Worm (Caenorhabditis elegans) whole organism, early embryonic: Measurements from ENCODE around the gene C41C4.9.

Experiments
- B0310.2 ChIP-seq: sonication (generic microtip); optimal IDR thresholded peaks from 2 replicates; lab custom pipeline; 2016; ENCODE audit warnings: mild to moderate bottlenecking, missing genetic modification characterization, missing compliant biosample characterization
- ama-1 ChIP-seq: fragments of 150-350 bp; optimal IDR thresholded peaks from 2 replicates; lab custom pipeline; 2014
- ceh-36 ChIP-seq: sonication (generic microtip); optimal IDR thresholded peaks from 2 replicates; lab custom pipeline; 2016; ENCODE audit warnings: missing genetic modification characterization, inconsistent platforms, missing compliant biosample characterization
- ets-7 ChIP-seq: sonication (generic microtip); optimal IDR thresholded peaks from 2 replicates; lab custom pipeline; 2016; ENCODE audit warnings: missing genotype, missing genetic modification characterization, missing compliant biosample characterization
- flt-1 ChIP-seq: fragments of 200-800 bp; sonication (Bioruptor generic); IDR thresholded peaks from 2 replicates; pipeline ENCODE4 v1.3.6; 2022; ENCODE audit warnings: missing genetic modification characterization, missing compliant biosample characterization
- hmbx-1 ChIP-seq: sonication (generic microtip); optimal IDR thresholded peaks from 2 replicates; lab custom pipeline; 2016; ENCODE audit warnings: mild to moderate bottlenecking, missing genetic modification characterization, missing compliant biosample characterization
- hmg-4 ChIP-seq: fragments of 200-800 bp; sonication (Bioruptor generic); optimal IDR thresholded peaks from 2 replicates; lab custom pipeline; 2018; ENCODE audit warnings: mild to moderate bottlenecking, missing genetic modification characterization, missing compliant biosample characterization
- scrt-1 ChIP-seq: fragments of 200-800 bp; sonication (Bioruptor generic); IDR thresholded peaks from 2 replicates; pipeline ENCODE4 v1.3.6; 2022; ENCODE audit warnings: missing genetic modification characterization, missing compliant biosample characterization
- tbx-11 ChIP-seq: fragments of 200-800 bp; sonication (Bioruptor generic); IDR thresholded peaks from 2 replicates; pipeline ENCODE4 v1.3.6; 2022; ENCODE audit warnings: missing genetic modification characterization, missing compliant biosample characterization

- TF ChIP-seq flt-1 (GFP tag; lab: Robert Waterston, UW) = no peak
- no peak for TF ChIP-seq hmg-4 (GFP tag; lab: Kevin White, UChicago)
- no peak for TF ChIP-seq ama-1
- TF ChIP-seq ets-7 (tag; lab: Kevin White, UChicago) = no peak
- TF ChIP-seq ceh-36 = no peak
- TF ChIP-seq hmbx-1 (tag; lab: Kevin White, UChicago) = no peak
- TF ChIP-seq tbx-11 (GFP tag; lab: Robert Waterston, UW) = no peak
- no peak for TF ChIP-seq B0310.2 (tag; lab: Kevin White, UChicago)
- TF ChIP-seq scrt-1 (GFP tag; lab: Robert Waterston, UW) = no peak
These were observed 37.1 kb downstream of the C41C4.9 start, which contains the start of gene F10B5.2 for ce11 chrII:8144543-8144942.
